Fruit fly (Drosophila melanogaster): ENCODE measurements around the gene CG43249.

CG43249 gene

dm6 chr3L:16346023-16346422 is 41.9 kb downstream of the CG43249 start, which contains the start of gene CG33257:
Gene CG33257, plus strand, starts transcription at chr3L:16346323.
- TF ChIP-seq CG8478 (optimal IDR thresholded peaks at IDR 0.05): no peak
- TF ChIP-seq usp (GFP tag; optimal IDR thresholded peaks at IDR 0.05): no peak
- no peak for TF ChIP-seq Dll (optimal IDR thresholded peaks at IDR 0.05)
- TF ChIP-seq psq (optimal IDR thresholded peaks at IDR 0.05): no peak
- no peak for TF ChIP-seq EcR (GFP tag; optimal IDR thresholded peaks at IDR 0.05)
- no peak for TF ChIP-seq pan (optimal IDR thresholded peaks at IDR 0.05)

DNA sequence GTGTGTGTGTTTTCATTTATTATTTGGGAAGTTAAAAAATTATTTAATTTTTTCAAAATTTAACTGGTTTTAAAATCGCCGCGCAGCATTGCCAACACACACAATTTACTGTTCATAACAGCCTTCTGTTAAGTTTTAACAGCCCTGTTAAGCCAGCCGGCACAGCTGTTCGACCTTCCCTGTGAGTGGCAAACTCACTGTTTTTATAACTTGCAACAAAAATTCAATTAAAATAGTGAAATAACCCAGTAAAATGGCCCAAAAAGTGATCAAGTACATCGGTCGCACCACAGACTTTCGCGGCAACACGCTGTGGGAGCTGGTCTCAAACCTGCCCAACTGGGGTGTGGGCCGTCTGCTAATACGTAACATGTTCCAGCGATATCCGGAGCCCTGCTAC is 43.8 kb downstream of the CG43249 start, which contains the start of gene mRpS34:
mRpS34 (plus strand) TSS at position 161 of the 400 bp plus-strand sequence.
- TF ChIP-seq EcR (GFP tag; optimal IDR thresholded peaks at IDR 0.05) (no peak), psq (optimal IDR thresholded peaks at IDR 0.05) (no peak), Dll (optimal IDR thresholded peaks at IDR 0.05) (no peak)

DNA sequence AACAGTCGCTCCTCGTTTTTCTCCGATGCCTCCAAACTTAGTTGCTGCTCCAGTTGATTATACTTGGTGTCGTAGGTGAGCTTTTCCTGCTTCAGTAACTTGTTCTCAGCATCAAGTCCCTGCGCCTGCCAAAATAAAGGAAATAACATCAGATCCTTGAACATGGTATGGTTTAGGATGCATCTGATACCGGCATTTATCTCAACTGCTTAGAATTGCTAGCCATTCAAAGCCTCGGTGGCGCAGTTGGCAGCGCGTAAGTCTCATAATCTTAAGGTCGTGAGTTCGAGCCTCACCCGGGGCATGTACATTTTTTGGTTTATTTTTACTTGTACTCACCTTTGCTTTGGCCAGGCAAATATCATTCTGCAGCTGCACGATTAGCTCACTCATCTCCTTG is 45.6 kb downstream of the CG43249 start:
- TF ChIP-seq usp (GFP tag; optimal IDR thresholded peaks at IDR 0.05) (no peak), pan (optimal IDR thresholded peaks at IDR 0.05) (no peak), EcR (GFP tag; optimal IDR thresholded peaks at IDR 0.05) (no peak), CG8478 (optimal IDR thresholded peaks at IDR 0.05) (no peak), psq (optimal IDR thresholded peaks at IDR 0.05) (no peak), Dll (optimal IDR thresholded peaks at IDR 0.05) (no peak)

DNA sequence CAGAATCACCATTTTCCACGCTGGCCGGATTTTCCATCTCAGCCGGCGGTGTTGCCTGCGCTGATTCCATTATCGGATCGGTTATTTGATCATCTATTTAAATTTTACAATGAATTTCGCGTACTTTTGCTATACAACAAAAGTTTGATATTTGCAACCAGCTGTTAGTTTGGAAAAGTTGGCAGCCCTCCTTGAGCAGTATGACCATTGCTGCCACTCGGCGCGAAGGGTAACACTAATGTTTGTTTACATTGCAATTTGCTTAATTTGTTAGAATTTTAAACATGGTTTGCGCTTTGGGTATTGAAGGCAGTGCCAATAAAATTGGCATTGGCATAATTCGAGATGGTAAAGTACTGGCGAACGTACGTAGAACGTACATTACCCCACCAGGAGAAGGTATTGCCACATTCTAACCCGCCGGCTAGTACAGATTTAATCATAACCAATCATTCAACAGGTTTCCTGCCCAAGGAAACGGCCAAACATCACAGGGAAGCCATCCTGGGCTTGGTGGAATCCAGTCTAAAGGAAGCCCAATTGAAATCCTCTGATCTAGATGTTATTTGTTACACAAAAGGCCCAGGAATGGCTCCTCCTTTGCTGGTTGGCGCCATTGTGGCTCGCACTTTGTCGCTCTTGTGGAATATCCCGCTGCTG is 47.8 kb downstream of the CG43249 start, which contains the start of the genes Golgin104 and Tcs3:
Golgin104 (minus strand) TSS at position 182 of the 660 bp plus-strand sequence.
Tcs3 (plus strand) TSS at position 222 of the 660 bp plus-strand sequence.
- TF ChIP-seq usp (GFP tag; optimal IDR thresholded peaks at IDR 0.05): no peak
- no peak for TF ChIP-seq pan (optimal IDR thresholded peaks at IDR 0.05)
- no peak for TF ChIP-seq psq (optimal IDR thresholded peaks at IDR 0.05)
- no peak for TF ChIP-seq CG8478 (optimal IDR thresholded peaks at IDR 0.05)
- no peak for TF ChIP-seq EcR (GFP tag; optimal IDR thresholded peaks at IDR 0.05)
- no peak for TF ChIP-seq Dll (optimal IDR thresholded peaks at IDR 0.05)

DNA sequence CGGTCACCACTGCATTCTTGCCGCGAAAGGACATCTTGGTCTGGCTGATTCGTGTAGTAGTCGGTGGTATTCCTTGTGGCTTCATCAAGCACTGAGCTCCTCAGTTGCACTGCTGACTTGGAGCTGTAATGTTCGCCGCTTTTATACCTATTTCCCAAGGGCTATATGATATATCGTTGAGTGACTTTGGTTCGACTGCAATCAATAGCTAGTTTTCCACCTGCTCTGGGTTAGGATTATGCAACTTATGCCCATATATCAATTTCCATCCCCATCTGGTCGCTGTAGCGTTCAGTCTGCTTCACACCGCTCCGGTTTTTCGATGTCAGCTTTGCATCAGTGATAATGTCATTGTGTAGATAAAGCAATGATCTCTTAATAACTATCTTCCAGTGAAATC is 50.1 kb downstream of the CG43249 start, which contains the start of gene Pdh:
Pdh (minus strand) TSS at position 101 of the 400 bp plus-strand sequence.
- TF ChIP-seq pan (optimal IDR thresholded peaks at IDR 0.05): no peak
- no peak for TF ChIP-seq Dll (optimal IDR thresholded peaks at IDR 0.05)
- TF ChIP-seq CG8478 (optimal IDR thresholded peaks at IDR 0.05): no peak
- TF ChIP-seq EcR (GFP tag; optimal IDR thresholded peaks at IDR 0.05): no peak
- no peak for TF ChIP-seq usp (GFP tag; optimal IDR thresholded peaks at IDR 0.05)
- TF ChIP-seq psq (optimal IDR thresholded peaks at IDR 0.05): no peak

All from whole organism.